Worm (Caenorhabditis elegans): ENCODE results near the gene C28G1.6.

DNA sequence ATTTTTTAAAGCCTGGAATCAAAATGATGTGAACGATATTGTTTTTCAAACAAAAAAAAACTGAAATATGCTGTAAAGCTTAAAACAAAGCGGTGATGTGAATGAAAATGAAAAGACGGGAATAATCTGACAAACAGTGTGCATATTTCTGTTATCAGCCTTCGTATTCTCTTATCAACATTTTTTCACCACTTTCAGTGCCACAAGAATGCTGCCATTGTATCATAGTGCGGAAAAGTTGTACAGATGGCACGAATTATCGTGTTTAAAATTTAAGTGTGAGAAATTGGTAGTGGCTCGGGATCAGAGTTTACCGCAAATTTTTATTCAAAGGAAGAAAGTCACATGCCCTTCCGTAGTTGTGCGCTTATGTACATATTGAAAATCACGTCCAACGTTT is 6.6 kb downstream of the C28G1.6 start, which contains the start of gene ifd-1:
- TF ChIP-seq nhr-237 (tag; optimal IDR thresholded peaks at IDR 0.05) (no peak), ztf-11 (tag; optimal IDR thresholded peaks at IDR 0.05) (no peak), snpc-4 (tag; optimal IDR thresholded peaks at IDR 0.05) (no peak), nhr-76 (tag; optimal IDR thresholded peaks at IDR 0.05) (no peak)
